Worm (Caenorhabditis elegans) whole organism, L4/young adult: ENCODE results near the gene F54B11.7.

Source experiments
- W03F9.2 ChIP-seq: fragments of 150-350 bp; optimal IDR thresholded peaks from 2 replicates; lab custom pipeline; 2014; ENCODE audit warnings: missing biosample characterization, missing genetic modification characterization
- him-1 ChIP-seq: sonication (generic microtip); optimal IDR thresholded peaks from 2 replicates; lab custom pipeline; 2016; ENCODE audit warnings: missing genotype, missing genetic modification reagents, missing genetic modification characterization, missing compliant biosample characterization

ce11 chrX:13561954-13562353 is 38.3 kb upstream of the F54B11.7 start:
- TF ChIP-seq him-1 (tag; lab: Kevin White, UChicago) (no peak), W03F9.2 (tag; lab: Kevin White, UChicago) (no peak)
